Fruit fly (Drosophila melanogaster): ENCODE data around the gene sosie.
A peak's percentile ranks its signal among the peaks of the same experiment; 100 is the strongest.

The sosie gene

DNA sequence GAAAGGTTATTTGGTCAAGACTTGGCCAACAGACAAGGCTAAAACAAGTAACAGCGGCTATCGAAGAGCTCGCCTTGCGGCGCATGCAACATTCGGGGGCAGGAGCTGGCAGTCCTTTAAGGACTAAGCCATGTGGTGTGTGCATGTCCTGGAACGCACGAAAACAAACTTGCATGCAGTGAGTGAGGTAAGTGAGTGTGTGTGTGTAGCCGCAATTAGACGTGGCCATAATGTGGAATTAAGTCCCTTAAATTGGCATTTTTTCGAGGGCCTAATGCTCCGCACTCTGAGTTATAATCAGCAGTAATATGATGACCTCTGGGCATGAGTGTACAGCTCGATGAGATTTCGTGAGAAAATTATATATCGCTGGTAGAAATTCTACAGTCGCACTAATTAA, at the start of gene sosie:
Gene sosie (plus strand): TSS at position 301 of the 400 bp plus-strand sequence.
- TF ChIP-seq Dll (optimal IDR thresholded peaks at IDR 0.05): no peak
- TF ChIP-seq EcR (GFP tag; optimal IDR thresholded peaks at IDR 0.05): no peak
- TF ChIP-seq CG8478 (optimal IDR thresholded peaks at IDR 0.05): no peak

DNA sequence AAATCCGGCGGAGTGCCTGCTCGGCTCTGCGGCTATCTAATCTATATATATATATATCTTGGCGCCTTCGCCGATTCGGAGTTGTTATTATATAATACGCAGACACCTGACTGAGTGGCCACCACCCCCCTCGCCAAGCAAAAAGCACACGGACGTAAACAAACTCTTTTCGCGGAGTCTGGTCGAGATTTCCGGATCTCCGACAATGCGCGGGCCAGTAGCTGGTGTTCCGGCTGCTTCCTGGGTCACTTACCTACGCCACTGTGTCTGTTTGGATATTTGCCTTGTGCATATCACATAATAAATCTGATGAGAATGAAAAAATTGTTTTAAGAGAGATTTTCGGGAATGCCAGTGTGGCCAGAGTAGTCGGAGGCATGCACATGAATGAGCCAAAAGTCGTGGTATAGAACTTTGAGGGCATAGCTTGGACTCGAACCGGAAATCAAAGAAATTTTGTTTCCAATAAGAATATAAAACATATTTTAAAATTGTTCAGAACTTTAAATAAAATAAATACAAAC, 46.6 kb upstream of the sosie start, which contains the start of gene CG5805:
Gene CG5805 (minus strand): TSS at position 380 of the 524 bp plus-strand sequence.
- no peak for TF ChIP-seq pan (optimal IDR thresholded peaks at IDR 0.05)
- TF ChIP-seq CG8478 (optimal IDR thresholded peaks at IDR 0.05): no peak
- TF ChIP-seq psq (optimal IDR thresholded peaks at IDR 0.05): no peak
- TF ChIP-seq EcR (GFP tag; optimal IDR thresholded peaks at IDR 0.05): no peak
- TF ChIP-seq Dll (optimal IDR thresholded peaks at IDR 0.05): no peak
- TF ChIP-seq usp (GFP tag; optimal IDR thresholded peaks at IDR 0.05): no peak

dm6 chr3R:24787734-24788133, 46.0 kb upstream of the sosie start, which contains the start of gene Ets96B:
Ets96B (plus strand) TSS chr3R:24788054.
- TF ChIP-seq CG8478 (optimal IDR thresholded peaks at IDR 0.05): no peak
- no peak for TF ChIP-seq usp (GFP tag; optimal IDR thresholded peaks at IDR 0.05)
- no peak for TF ChIP-seq psq (optimal IDR thresholded peaks at IDR 0.05)
- no peak for TF ChIP-seq EcR (GFP tag; optimal IDR thresholded peaks at IDR 0.05)
- TF ChIP-seq pan (optimal IDR thresholded peaks at IDR 0.05): no peak
- no peak for TF ChIP-seq Dll (optimal IDR thresholded peaks at IDR 0.05)

DNA sequence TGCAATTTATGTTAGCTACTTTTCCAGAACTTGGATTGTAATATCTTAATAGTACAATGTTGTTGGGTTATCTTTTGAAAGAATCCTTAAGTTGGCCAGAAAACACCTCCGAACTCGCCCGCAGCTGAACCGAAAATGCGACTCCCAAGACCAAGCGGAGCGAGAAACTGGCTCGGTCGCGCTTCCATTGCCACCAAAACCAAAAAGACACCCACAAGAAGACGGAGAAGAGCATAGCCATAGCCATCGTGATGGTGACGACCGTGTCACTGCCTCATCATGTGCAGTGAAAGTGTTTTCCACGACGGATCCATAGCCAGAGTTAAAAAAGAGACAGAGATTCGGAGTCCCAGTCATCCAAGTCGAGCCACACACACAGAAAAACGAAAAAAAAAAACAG, 43.7 kb upstream of the sosie start, which contains the start of gene CG13634:
Gene CG13634 (minus strand): TSS at position 101 of the 400 bp plus-strand sequence.
- TF ChIP-seq psq (optimal IDR thresholded peaks at IDR 0.05) (no peak), CG8478 (optimal IDR thresholded peaks at IDR 0.05) (no peak), EcR (GFP tag; optimal IDR thresholded peaks at IDR 0.05) (no peak), pan (optimal IDR thresholded peaks at IDR 0.05) (no peak), usp (GFP tag; optimal IDR thresholded peaks at IDR 0.05) (no peak), Dll (optimal IDR thresholded peaks at IDR 0.05) (no peak)

DNA sequence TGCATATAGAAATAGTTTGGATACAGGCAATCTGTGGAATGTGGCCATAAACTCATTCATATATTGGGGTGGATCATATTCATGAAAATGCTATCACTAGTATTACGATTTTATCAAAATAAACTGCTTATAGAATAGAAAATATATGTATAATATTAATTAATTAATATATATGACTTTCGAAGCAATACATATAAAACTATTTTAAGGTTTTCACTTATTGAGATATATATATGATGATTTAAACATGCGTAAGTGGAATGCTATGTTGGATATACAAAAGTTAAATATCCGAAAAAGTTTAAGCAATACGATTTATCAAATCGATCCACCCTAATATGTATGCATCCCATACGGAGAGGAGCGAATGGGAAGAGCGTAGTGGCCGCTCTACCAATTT, 35.2 kb upstream of the sosie start:
- no peak for TF ChIP-seq EcR (GFP tag; optimal IDR thresholded peaks at IDR 0.05)
- TF ChIP-seq usp (GFP tag; optimal IDR thresholded peaks at IDR 0.05): no peak
- no peak for TF ChIP-seq psq (optimal IDR thresholded peaks at IDR 0.05)
- TF ChIP-seq pan (optimal IDR thresholded peaks at IDR 0.05): no peak
- TF ChIP-seq Dll (optimal IDR thresholded peaks at IDR 0.05): no peak
- TF ChIP-seq CG8478 (optimal IDR thresholded peaks at IDR 0.05): no peak

dm6 chr3R:24799503-24799902, 34.2 kb upstream of the sosie start, which contains the start of gene Ude:
Ude (minus strand) TSS chr3R:24799668.
- TF ChIP-seq psq (optimal IDR thresholded peaks at IDR 0.05) (no peak), pan (optimal IDR thresholded peaks at IDR 0.05) (no peak), CG8478 (optimal IDR thresholded peaks at IDR 0.05) (no peak), Dll (optimal IDR thresholded peaks at IDR 0.05) (no peak), usp (GFP tag; optimal IDR thresholded peaks at IDR 0.05) (no peak), EcR (GFP tag; optimal IDR thresholded peaks at IDR 0.05) (no peak)

DNA sequence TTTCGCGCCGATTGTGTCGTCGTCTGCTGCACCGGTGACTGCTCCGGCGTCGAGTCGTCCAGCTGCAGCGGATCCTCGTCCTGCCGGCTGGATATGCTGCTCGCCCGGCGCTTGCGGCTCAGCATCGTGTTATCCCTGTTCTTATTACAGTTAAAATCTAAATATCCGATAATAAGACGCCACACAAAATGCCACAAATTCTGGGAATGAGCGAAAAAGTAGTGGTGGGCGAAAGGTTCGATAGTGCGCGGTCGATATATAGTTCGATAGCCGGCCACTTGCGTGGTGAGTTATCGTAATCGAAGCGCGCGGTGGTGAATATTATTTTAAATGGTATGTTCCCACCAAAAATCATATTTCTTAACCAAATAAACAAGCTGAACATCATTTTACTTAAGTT, 28.7 kb upstream of the sosie start, which contains the start of gene polybromo:
Gene polybromo (minus strand): TSS at position 212 of the 400 bp plus-strand sequence.
- TF ChIP-seq CG8478 (optimal IDR thresholded peaks at IDR 0.05): no peak
- TF ChIP-seq EcR (GFP tag; optimal IDR thresholded peaks at IDR 0.05): no peak
- no peak for TF ChIP-seq usp (GFP tag; optimal IDR thresholded peaks at IDR 0.05)
- TF ChIP-seq pan (optimal IDR thresholded peaks at IDR 0.05): no peak
- TF ChIP-seq psq (optimal IDR thresholded peaks at IDR 0.05): no peak
- no peak for TF ChIP-seq Dll (optimal IDR thresholded peaks at IDR 0.05)

- TF ChIP-seq EcR (GFP tag; optimal IDR thresholded peaks at IDR 0.05): no peak
Observed at dm6 chr3R:24807321-24807720, 26.4 kb upstream of the sosie start, which contains the start of gene CG6980. CG6980 (plus strand) TSS chr3R:24807621.

dm6 chr3R:24809576-24810279, 24.0 kb upstream of the sosie start:
- TF ChIP-seq EcR (GFP tag; optimal IDR thresholded peaks at IDR 0.05): no peak
- TF ChIP-seq usp (GFP tag; optimal IDR thresholded peaks at IDR 0.05): no peak
- TF ChIP-seq psq (optimal IDR thresholded peaks at IDR 0.05): no peak
- TF ChIP-seq Dll (optimal IDR thresholded peaks at IDR 0.05): no peak
- TF ChIP-seq CG8478 (optimal IDR thresholded peaks at IDR 0.05): no peak
- no peak for TF ChIP-seq pan (optimal IDR thresholded peaks at IDR 0.05)

DNA sequence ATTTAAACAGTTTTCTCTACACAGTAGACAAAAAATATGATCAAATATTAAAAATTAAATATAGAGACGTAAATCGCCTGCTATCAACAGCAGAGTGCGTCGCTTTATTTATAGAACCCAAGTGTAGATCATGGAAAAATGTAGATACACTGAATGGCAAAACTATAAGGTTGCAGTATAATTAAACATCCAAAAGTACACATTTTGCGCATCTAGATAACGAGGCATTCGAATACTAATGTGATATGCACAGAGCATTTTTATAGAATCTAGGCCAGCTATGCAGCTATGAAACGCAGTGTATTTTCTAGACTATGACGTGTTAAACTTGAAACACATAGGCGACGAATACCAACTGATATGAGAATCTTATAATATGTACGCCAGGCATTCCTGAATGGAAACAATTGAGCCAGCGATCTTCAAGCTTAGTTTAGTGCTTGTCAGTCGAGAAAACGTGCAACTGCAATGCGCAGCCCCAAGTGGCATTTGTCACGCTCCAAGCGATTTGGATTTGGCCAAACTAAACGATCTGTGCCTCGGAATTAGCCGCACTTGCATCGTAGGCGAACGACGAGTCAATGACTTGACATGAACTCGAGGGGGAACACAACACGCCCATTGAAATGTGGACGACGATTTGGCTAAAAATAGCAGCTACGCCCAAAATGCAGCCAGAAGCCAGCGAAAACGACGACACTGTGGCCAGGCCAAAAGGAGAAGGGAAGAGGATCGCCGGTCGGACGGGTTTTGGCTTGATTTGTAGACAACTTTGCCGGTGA, 22.7 kb upstream of the sosie start:
- TF ChIP-seq usp (GFP tag; optimal IDR thresholded peaks at IDR 0.05): no peak
- TF ChIP-seq EcR (GFP tag; optimal IDR thresholded peaks at IDR 0.05): peak in 1 of 2 experiments; percentile 89

dm6 chr3R:24812394-24812793, 21.4 kb upstream of the sosie start:
- TF ChIP-seq psq (optimal IDR thresholded peaks at IDR 0.05): no peak
- TF ChIP-seq pan (optimal IDR thresholded peaks at IDR 0.05): no peak
- no peak for TF ChIP-seq CG8478 (optimal IDR thresholded peaks at IDR 0.05)
- TF ChIP-seq usp (GFP tag; optimal IDR thresholded peaks at IDR 0.05): no peak
- no peak for TF ChIP-seq EcR (GFP tag; optimal IDR thresholded peaks at IDR 0.05)
- TF ChIP-seq Dll (optimal IDR thresholded peaks at IDR 0.05): no peak

dm6 chr3R:24812987-24813636, 20.6 kb upstream of the sosie start:
- TF ChIP-seq pan (optimal IDR thresholded peaks at IDR 0.05) (no peak), CG8478 (optimal IDR thresholded peaks at IDR 0.05) (no peak), EcR (GFP tag; optimal IDR thresholded peaks at IDR 0.05) (no peak), usp (GFP tag; optimal IDR thresholded peaks at IDR 0.05) (no peak), psq (optimal IDR thresholded peaks at IDR 0.05) (no peak), Dll (optimal IDR thresholded peaks at IDR 0.05) (no peak)

All from whole organism.